Worm (Caenorhabditis elegans) whole organism, L1 larva: Measurements from ENCODE around the gene nhr-128.
A peak's percentile ranks its signal among the peaks of the same experiment; 100 is the strongest.

Source experiments
- C04F5.9 ChIP-seq: sonication (generic microtip); optimal IDR thresholded peaks from 2 replicates; lab custom pipeline; 2016; ENCODE audit warnings: missing genetic modification characterization, missing compliant biosample characterization
- aly-2 ChIP-seq: fragments of 150-350 bp; optimal IDR thresholded peaks from 2 replicates; lab custom pipeline; 2014; ENCODE audit warnings: missing biosample characterization, missing genetic modification characterization
- blmp-1 ChIP-seq: fragments of 150-350 bp; optimal IDR thresholded peaks from 2 replicates; lab custom pipeline; 2014; ENCODE audit warnings: missing biosample characterization, missing genetic modification characterization
- ceh-63 ChIP-seq: fragments of 200-800 bp; sonication (Bioruptor generic); optimal IDR thresholded peaks from 2 replicates; lab custom pipeline; 2018; ENCODE audit warnings: mild to moderate bottlenecking, missing genetic modification characterization, missing compliant biosample characterization
- ceh-88 ChIP-seq: fragments of 200-800 bp; sonication (Bioruptor generic); IDR thresholded peaks from 2 replicates; pipeline ENCODE4 v1.3.6; 2022; ENCODE audit warnings: missing genetic modification characterization, missing compliant biosample characterization
- dpl-1 ChIP-seq, 3 experiments: fragments of 150-350 bp in 2 of 3; sonication (generic microtip) in 1 of 3; optimal IDR thresholded peaks; 2 replicates each; lab custom pipeline; 2014 to 2017; ENCODE audit warnings: missing biosample characterization in 3 of 3, missing genetic modification characterization in 3 of 3, missing genetic modification reagents in 3 of 3
- efl-1 ChIP-seq, 4 experiments: fragments of 150-350 bp; optimal IDR thresholded peaks in 3 of 4; peaks in 1 of 4; 1 replicate in 1 of 4; 2 replicates in 3 of 4; lab custom pipeline; 2014; ENCODE audit warnings: missing biosample characterization in 2 of 4, missing genetic modification characterization in 2 of 4, missing genetic modification reagents in 2 of 4
- elt-2 ChIP-seq: sonication (generic microtip); optimal IDR thresholded peaks from 2 replicates; lab custom pipeline; 2016; ENCODE audit warnings: missing genetic modification characterization, mild to moderate bottlenecking, inconsistent platforms, missing compliant biosample characterization, missing genetic modification reagents
- elt-3 ChIP-seq, 6 experiments: fragments of 150-350 bp in 1 of 6; sonication (generic microtip); optimal IDR thresholded peaks; 2 replicates each; lab custom pipeline; 2017 to 2018; ENCODE audit warnings: missing biosample characterization in 6 of 6, missing genetic modification characterization in 6 of 6, inconsistent platforms in 1 of 6
- fkh-10 ChIP-seq: sonication (generic microtip); optimal IDR thresholded peaks from 2 replicates; lab custom pipeline; 2017; ENCODE audit warnings: missing biosample characterization, missing genetic modification reagents, missing genetic modification characterization
- hpl-2 ChIP-seq: fragments of 150-350 bp; optimal IDR thresholded peaks from 2 replicates; lab custom pipeline; 2014; ENCODE audit warnings: missing biosample characterization, missing genetic modification reagents, missing genetic modification characterization
- isw-1 ChIP-seq: fragments of 200-800 bp; sonication (Bioruptor generic); IDR thresholded peaks from 2 replicates; pipeline ENCODE4 v1.3.6; 2022; ENCODE audit warnings: missing genetic modification characterization, missing compliant biosample characterization
- lin-35 ChIP-seq, 2 experiments: fragments of 150-350 bp; optimal IDR thresholded peaks; 2 replicates each; lab custom pipeline; 2014; ENCODE audit warnings: missing biosample characterization in 2 of 2, missing genetic modification characterization in 2 of 2, missing genetic modification reagents in 2 of 2
- lir-3 ChIP-seq: sonication (generic microtip); optimal IDR thresholded peaks from 2 replicates; lab custom pipeline; 2016; ENCODE audit warnings: mild to moderate bottlenecking, missing genetic modification characterization, moderate library complexity, missing compliant biosample characterization; ENCODE audit not compliant: poor library complexity
- lsy-2 ChIP-seq, 2 experiments: fragments of 150-350 bp; optimal IDR thresholded peaks; 2 replicates each; lab custom pipeline; 2014; ENCODE audit warnings: missing biosample characterization in 2 of 2, missing genetic modification characterization in 2 of 2
- mef-2 ChIP-seq: fragments of 150-350 bp; optimal IDR thresholded peaks from 2 replicates; lab custom pipeline; 2014; ENCODE audit warnings: missing biosample characterization, missing genetic modification characterization
- mep-1 ChIP-seq: fragments of 150-350 bp; optimal IDR thresholded peaks from 2 replicates; lab custom pipeline; 2014; ENCODE audit warnings: missing biosample characterization, missing genetic modification characterization
- nhr-12 ChIP-seq: sonication (generic microtip); optimal IDR thresholded peaks from 2 replicates; lab custom pipeline; 2017; ENCODE audit warnings: missing biosample characterization, missing genetic modification characterization
- nhr-20 ChIP-seq: sonication (generic microtip); optimal IDR thresholded peaks from 2 replicates; lab custom pipeline; 2016; ENCODE audit warnings: mild to moderate bottlenecking, missing genetic modification characterization, missing compliant biosample characterization
- nhr-237 ChIP-seq: fragments of 150-350 bp; optimal IDR thresholded peaks from 2 replicates; lab custom pipeline; 2014; ENCODE audit warnings: missing biosample characterization, missing genetic modification characterization
- nhr-47 ChIP-seq: sonication (generic microtip); optimal IDR thresholded peaks from 2 replicates; lab custom pipeline; 2016; ENCODE audit warnings: mild to moderate bottlenecking, missing genetic modification characterization, moderate library complexity, missing compliant biosample characterization
- nhr-71 ChIP-seq: sonication (generic microtip); optimal IDR thresholded peaks from 2 replicates; lab custom pipeline; 2016; ENCODE audit warnings: mild to moderate bottlenecking, missing genetic modification characterization, moderate library complexity, missing compliant biosample characterization
- nhr-76 ChIP-seq: sonication (generic microtip); optimal IDR thresholded peaks from 2 replicates; lab custom pipeline; 2017; ENCODE audit warnings: missing biosample characterization, missing genetic modification characterization
- nhr-85 ChIP-seq: sonication (generic microtip); peaks from one replicate; lab custom pipeline; 2016; ENCODE audit warnings: missing genetic modification characterization, inconsistent platforms, missing compliant biosample characterization
- rnt-1 ChIP-seq: sonication (generic microtip); optimal IDR thresholded peaks from 2 replicates; lab custom pipeline; 2016; ENCODE audit warnings: mild to moderate bottlenecking, missing genetic modification characterization, moderate library complexity, missing compliant biosample characterization
- skn-1 ChIP-seq: fragments of 150-350 bp; optimal IDR thresholded peaks from 2 replicates; lab custom pipeline; 2014; ENCODE audit warnings: missing biosample characterization, missing genetic modification characterization
- snu-23 ChIP-seq: sonication (generic microtip); optimal IDR thresholded peaks from 2 replicates; lab custom pipeline; 2016; ENCODE audit warnings: missing genetic modification characterization, missing compliant biosample characterization
- sox-4 ChIP-seq: sonication (generic microtip); optimal IDR thresholded peaks from 2 replicates; lab custom pipeline; 2016; ENCODE audit warnings: missing genetic modification characterization, missing compliant biosample characterization
- sup-37 ChIP-seq: fragments of 200-800 bp; sonication (Bioruptor generic); optimal IDR thresholded peaks from 2 replicates; lab custom pipeline; 2018; ENCODE audit warnings: mild to moderate bottlenecking, missing genetic modification characterization, missing compliant biosample characterization
- tbx-2 ChIP-seq: sonication (generic microtip); optimal IDR thresholded peaks from 2 replicates; lab custom pipeline; 2016; ENCODE audit warnings: missing genetic modification characterization, missing compliant biosample characterization
- unc-130 ChIP-seq: fragments of 150-350 bp; optimal IDR thresholded peaks from 2 replicates; lab custom pipeline; 2017; ENCODE audit warnings: missing biosample characterization, missing genetic modification characterization, inconsistent platforms
- unc-98 ChIP-seq: fragments of 200-800 bp; sonication (Bioruptor generic); IDR thresholded peaks from 2 replicates; pipeline ENCODE4 v1.3.6; 2022; ENCODE audit warnings: missing genetic modification characterization, missing compliant biosample characterization
- vab-15 ChIP-seq: sonication (generic microtip); optimal IDR thresholded peaks from 2 replicates; lab custom pipeline; 2017; ENCODE audit warnings: missing genotype, mild to moderate bottlenecking, missing genetic modification characterization, missing compliant biosample characterization
- xbp-1 ChIP-seq: sonication (generic microtip); optimal IDR thresholded peaks from 2 replicates; lab custom pipeline; 2016; ENCODE audit warnings: missing genetic modification characterization, missing compliant biosample characterization
- zag-1 ChIP-seq: fragments of 150-350 bp; optimal IDR thresholded peaks from 2 replicates; lab custom pipeline; 2014; ENCODE audit warnings: missing biosample characterization, missing genetic modification characterization
- ztf-11 ChIP-seq, 2 experiments: sonication (generic microtip); optimal IDR thresholded peaks; 2 replicates each; lab custom pipeline; 2016 to 2017; ENCODE audit warnings: missing genetic modification characterization in 2 of 2, missing biosample characterization in 1 of 2, missing compliant biosample characterization in 1 of 2

nhr-128 gene

DNA sequence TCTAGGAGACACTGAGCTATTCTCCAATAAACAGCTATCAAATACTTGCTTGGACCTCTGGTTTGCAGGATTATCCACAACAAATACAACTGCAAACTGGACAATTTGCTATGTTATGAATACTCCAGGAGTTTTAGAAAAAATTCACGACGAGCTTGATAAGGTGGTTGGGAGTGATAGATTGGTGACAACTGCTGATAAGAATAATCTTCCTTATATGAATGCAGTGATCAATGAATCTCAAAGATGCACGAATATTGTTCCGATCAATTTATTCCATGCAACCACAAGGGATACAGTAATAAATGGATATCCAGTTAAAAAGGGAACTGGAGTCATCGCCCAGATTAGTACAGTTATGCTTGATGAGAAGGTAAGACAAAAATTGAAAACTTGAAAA lies 29.9 kb downstream of the nhr-128 start:
- TF ChIP-seq elt-2 (tag; lab: Kevin White, UChicago) (peak; percentile 2), rnt-1 (tag; lab: Kevin White, UChicago) (no peak), sup-37 (GFP tag; lab: Kevin White, UChicago) (no peak), nhr-237 (no peak)

ce11 chrV:2254553-2255124 lies 32.8 kb downstream of the nhr-128 start, which contains the start of gene str-253:
TSS of gene str-253 (minus strand) at chrV:2254603.
- no peak for TF ChIP-seq lin-35 (GFP tag; optimal IDR thresholded peaks at IDR 0.05; lab: Kevin White, UChicago)
- no peak for TF ChIP-seq sox-4 (tag; lab: Kevin White, UChicago)
- TF ChIP-seq ceh-88: no peak
- no peak for TF ChIP-seq hpl-2 (GFP tag; lab: Kevin White, UChicago)
- no peak for TF ChIP-seq C04F5.9 (tag; lab: Kevin White, UChicago)
- TF ChIP-seq ceh-63 (GFP tag; lab: Kevin White, UChicago): no peak
- no peak for TF ChIP-seq nhr-71
- no peak for TF ChIP-seq fkh-10 (GFP tag; lab: Kevin White, UChicago)
- TF ChIP-seq nhr-47 (tag; lab: Kevin White, UChicago): no peak
- no peak for TF ChIP-seq mef-2
- no peak for TF ChIP-seq nhr-12
- TF ChIP-seq sup-37 (GFP tag; lab: Kevin White, UChicago): no peak
- TF ChIP-seq zag-1 (tag; lab: Kevin White, UChicago): no peak
- TF ChIP-seq, all 84 proteins: peak for 0

DNA sequence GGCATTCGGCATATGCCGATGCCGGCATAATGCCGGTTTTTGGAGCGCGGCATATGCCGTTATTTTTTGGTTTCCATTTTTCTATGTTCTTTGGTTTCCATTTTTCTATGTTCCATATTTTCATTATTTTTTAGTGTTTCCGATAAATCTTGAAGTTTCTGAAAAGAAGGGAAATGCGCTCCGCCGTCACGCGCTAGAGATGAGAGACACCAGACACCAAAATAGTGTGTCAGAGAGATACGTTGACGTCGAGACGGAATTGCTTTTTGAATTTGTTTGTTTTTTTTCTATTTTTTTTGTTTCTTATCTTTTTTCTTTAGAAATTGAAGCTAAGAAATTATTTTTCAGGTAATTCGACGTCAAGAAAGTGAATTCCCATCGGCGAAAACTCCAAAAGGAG lies 33.3 kb downstream of the nhr-128 start, which contains the start of gene F41B5.1:
Gene F41B5.1, plus strand, starts transcription at position 343 of the 400 bp plus-strand sequence.
- TF ChIP-seq isw-1 (GFP tag; lab: Robert Waterston, UW) (peak; percentile 9; the same call in 1 of the 2 replicates), lsy-2 (tag; optimal IDR thresholded peaks at IDR 0.05; lab: Kevin White, UChicago) (peak in 1 of 2 experiments; percentile 3)

DNA sequence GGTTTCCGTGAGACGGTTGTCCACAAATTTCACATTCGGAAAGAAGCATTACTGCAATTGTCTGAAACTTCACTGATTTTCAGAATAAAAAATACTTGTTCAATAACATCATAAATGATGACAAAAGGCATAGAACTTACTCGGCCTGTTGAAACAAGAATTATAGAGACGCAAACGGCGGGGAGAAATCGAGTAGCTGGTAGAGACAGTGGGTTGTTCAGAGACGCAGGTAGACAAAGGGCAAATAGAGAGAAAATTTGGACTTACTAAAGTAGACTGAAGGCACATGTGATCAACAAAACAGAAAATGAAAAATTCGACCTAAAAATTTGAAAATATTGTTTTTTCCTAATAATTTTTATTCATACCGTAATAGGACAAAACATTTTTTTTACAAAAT lies 37.9 kb downstream of the nhr-128 start, which contains the start of gene nhr-182:
Gene nhr-182, minus strand, starts transcription at position 178 of the 400 bp plus-strand sequence.
- TF ChIP-seq xbp-1 (tag; lab: Kevin White, UChicago) (no peak), rnt-1 (tag; lab: Kevin White, UChicago) (peak; percentile 1), lir-3 (tag; lab: Kevin White, UChicago) (no peak), elt-3 (tag; optimal IDR thresholded peaks at IDR 0.05; lab: Kevin White, UChicago) (peak in 1 of 6 experiments; percentile 6), nhr-71 (peak; percentile 57), unc-130 (tag; lab: Kevin White, UChicago) (no peak), ceh-88 (no peak), dpl-1 (GFP tag; optimal IDR thresholded peaks at IDR 0.05; lab: Kevin White, UChicago) (peak in 1 of 3 experiments; percentile 20), ztf-11 (tag; optimal IDR thresholded peaks at IDR 0.05; lab: Kevin White, UChicago) (no peak), efl-1 (optimal IDR thresholded peaks at IDR 0.05; lab: Kevin White, UChicago) (peak; percentile 36 to 51), efl-1 (GFP tag; optimal IDR thresholded peaks at IDR 0.05 in 1 of 2; lab: Kevin White, UChicago) (no peak), elt-2 (tag; lab: Kevin White, UChicago) (no peak), mep-1 (tag; lab: Kevin White, UChicago) (peak; percentile 34), blmp-1 (tag; lab: Kevin White, UChicago) (peak; percentile 61), snu-23 (peak; percentile 57), skn-1 (peak; percentile 97), tbx-2 (peak; percentile 24), aly-2 (tag; lab: Kevin White, UChicago) (no peak), nhr-85 (tag; lab: Kevin White, UChicago) (peak; percentile 80), vab-15 (no peak), nhr-76 (tag; lab: Kevin White, UChicago) (no peak), lin-35 (GFP tag; optimal IDR thresholded peaks at IDR 0.05; lab: Kevin White, UChicago) (peak in 1 of 2 experiments; percentile 56), nhr-20 (tag; lab: Kevin White, UChicago) (peak; percentile 92), unc-98 (GFP tag; lab: Robert Waterston, UW) (no peak), lsy-2 (tag; optimal IDR thresholded peaks at IDR 0.05; lab: Kevin White, UChicago) (peak; percentile 2 to 43)
